Fruit fly (Drosophila melanogaster): ENCODE data around the gene RhoGAP92B.
A peak's percentile ranks its signal among the peaks of the same experiment; 100 is the strongest.

The RhoGAP92B gene

DNA sequence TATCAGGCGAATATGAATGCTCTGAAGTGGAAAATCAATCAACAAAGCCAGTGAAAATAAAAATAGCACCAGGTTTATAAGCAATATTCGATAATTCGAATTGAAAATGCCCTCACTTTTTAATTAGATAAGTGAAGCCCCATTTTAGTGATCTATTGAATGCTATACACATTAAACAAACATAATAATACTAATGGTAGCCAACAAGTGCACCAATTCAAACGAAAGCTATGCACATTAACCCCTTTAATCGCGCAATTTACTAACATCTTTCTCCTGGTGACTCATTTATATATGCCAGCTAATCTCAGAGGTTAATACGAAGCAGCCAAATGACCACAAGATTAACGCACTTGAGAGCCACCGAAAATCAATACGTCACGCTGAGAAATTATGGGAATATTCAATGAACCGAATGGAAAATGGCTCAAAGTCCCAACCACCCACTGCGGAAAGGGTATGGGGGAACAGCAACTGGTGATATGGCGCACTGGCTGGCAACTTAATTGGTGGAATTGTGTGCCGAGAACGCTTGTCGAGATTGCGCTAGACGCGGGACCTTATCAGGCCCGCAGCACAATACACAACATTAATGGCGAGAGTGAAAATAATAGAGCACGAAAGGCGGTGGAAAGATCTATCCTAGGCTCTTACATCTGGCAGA, 45.5 kb upstream of the RhoGAP92B start (continued):
- TF ChIP-seq CG6689 (GFP tag; IDR thresholded peaks at IDR 0.05) (no peak), CG30431 (GFP tag; optimal IDR thresholded peaks at IDR 0.05) (no peak), Dad (GFP tag; optimal IDR thresholded peaks at IDR 0.05) (no peak), CG31365 (tag; optimal IDR thresholded peaks at IDR 0.05) (no peak), CG7357 (GFP tag; IDR thresholded peaks at IDR 0.05) (no peak), gt (GFP tag; IDR thresholded peaks at IDR 0.05) (no peak), CG6654 (GFP tag; optimal IDR thresholded peaks at IDR 0.05) (no peak), sisA (GFP tag; IDR thresholded peaks at IDR 0.05) (no peak), Scr (GFP tag; IDR thresholded peaks at IDR 0.05; ENCODE audit: partially characterized antibody) (no peak), Blimp-1 (GFP tag; optimal IDR thresholded peaks at IDR 0.05) (no peak), Gsc (GFP tag; IDR thresholded peaks at IDR 0.05) (no peak), CG2202 (tag; optimal IDR thresholded peaks at IDR 0.05) (no peak), CG4424 (GFP tag; optimal IDR thresholded peaks at IDR 0.05) (no peak), CG5245 (GFP tag; optimal IDR thresholded peaks at IDR 0.05) (no peak), croc (GFP tag; conservative IDR thresholded peaks at IDR 0.05) (no peak), CG9215 (GFP tag; IDR thresholded peaks at IDR 0.05) (0 out of 2 replicates have a peak, but pooled peaks have one; percentile 8), Aef1 (GFP tag; IDR thresholded peaks at IDR 0.05) (no peak), Asciz (GFP tag; optimal IDR thresholded peaks at IDR 0.05) (no peak), trh (GFP tag; optimal IDR thresholded peaks at IDR 0.05) (no peak), CG18476 (GFP tag; optimal IDR thresholded peaks at IDR 0.05) (no peak), Bgb (GFP tag; IDR thresholded peaks at IDR 0.05; ENCODE audit: partially characterized antibody) (no peak), Hr78 (GFP tag; optimal IDR thresholded peaks at IDR 0.05) (no peak), chif (GFP tag; optimal IDR thresholded peaks at IDR 0.05) (no peak), CG2129 (GFP tag; IDR thresholded peaks at IDR 0.05; ENCODE audit: partially characterized antibody) (no peak), CG17612 (GFP tag; IDR thresholded peaks at IDR 0.05) (no peak), CG17802 (tag; optimal IDR thresholded peaks at IDR 0.05) (no peak), Atf6 (GFP tag; IDR thresholded peaks at IDR 0.05) (peak; percentile 25; the same call in 1 of the 2 replicates), MTF-1 (GFP tag; optimal IDR thresholded peaks at IDR 0.05; ENCODE audit: borderline replicate concordance) (no peak), CG2116 (GFP tag; optimal IDR thresholded peaks at IDR 0.05) (no peak), tgo (GFP tag; IDR thresholded peaks at IDR 0.05) (no peak), CG9876 (GFP tag; optimal IDR thresholded peaks at IDR 0.05) (no peak), CG14667 (GFP tag; IDR thresholded peaks at IDR 0.05) (no peak), Nf-YA (GFP tag; IDR thresholded peaks at IDR 0.05) (no peak), trem (tag; optimal IDR thresholded peaks at IDR 0.05) (no peak), HLH3B (GFP tag; IDR thresholded peaks at IDR 0.05) (no peak), twi (tag; optimal IDR thresholded peaks at IDR 0.05) (peak; percentile 9), HLH54F (GFP tag; optimal IDR thresholded peaks at IDR 0.05) (no peak), CG6854 (GFP tag; optimal IDR thresholded peaks at IDR 0.05) (no peak), CG11247 (GFP tag; IDR thresholded peaks at IDR 0.05) (no peak), ato (GFP tag; IDR thresholded peaks at IDR 0.05; ENCODE audit: partially characterized antibody) (no peak), stwl (tag; optimal IDR thresholded peaks at IDR 0.05) (no peak), disco-r (GFP tag; optimal IDR thresholded peaks at IDR 0.05) (no peak), Doc2 (GFP tag; IDR thresholded peaks at IDR 0.05) (no peak), odd (GFP tag; optimal IDR thresholded peaks at IDR 0.05) (no peak), Hmr (GFP tag; optimal IDR thresholded peaks at IDR 0.05) (peak; percentile 39), hth (optimal IDR thresholded peaks at IDR 0.05) (no peak), Sox102F (GFP tag; optimal IDR thresholded peaks at IDR 0.05) (peak; percentile 1), CG4404 (GFP tag; IDR thresholded peaks at IDR 0.05) (no peak), ATbp (GFP tag; optimal IDR thresholded peaks at IDR 0.05) (no peak), Lhr (GFP tag; optimal IDR thresholded peaks at IDR 0.05) (no peak), bcd (GFP tag; optimal IDR thresholded peaks at IDR 0.05) (no peak)

Measured in whole organism, embryonic.